Worm (Caenorhabditis elegans): ENCODE data around the gene cyp-13A2.

DNA sequence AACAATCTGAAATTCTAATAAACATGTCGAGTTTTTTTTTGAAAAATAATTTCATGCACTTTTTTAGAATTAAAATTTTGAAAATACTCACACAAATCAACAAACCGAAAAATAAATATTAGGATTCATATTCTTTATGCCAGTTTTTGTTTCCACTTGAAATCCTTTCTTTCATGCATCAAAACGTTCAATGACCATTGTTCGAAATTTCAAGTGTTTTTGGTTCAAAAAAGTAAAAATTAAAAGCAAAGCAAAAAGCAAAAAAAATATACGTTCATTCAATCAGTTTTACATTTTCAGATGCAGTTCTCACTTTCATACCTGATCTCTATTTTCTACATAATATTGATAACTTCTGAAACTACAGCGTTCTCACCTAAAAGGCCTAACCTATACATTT lies 33.7 kb downstream of the cyp-13A2 start, which contains the start of gene ZK1321.1:
- no peak for TF ChIP-seq daf-12 (tag; optimal IDR thresholded peaks at IDR 0.05)
- TF ChIP-seq pqm-1 (tag; optimal IDR thresholded peaks at IDR 0.05): no peak
- TF ChIP-seq unc-39 (tag; optimal IDR thresholded peaks at IDR 0.05): no peak
- TF ChIP-seq egl-27 (tag; optimal IDR thresholded peaks at IDR 0.05): no peak
- TF ChIP-seq unc-62 (GFP tag; optimal IDR thresholded peaks at IDR 0.05): no peak
- no peak for TF ChIP-seq ztf-4 (tag; optimal IDR thresholded peaks at IDR 0.05)
- no peak for TF ChIP-seq snpc-4 (tag; optimal IDR thresholded peaks at IDR 0.05)
- no peak for TF ChIP-seq lin-15B (tag; optimal IDR thresholded peaks at IDR 0.05)
- TF ChIP-seq zag-1 (tag; optimal IDR thresholded peaks at IDR 0.05): no peak
- TF ChIP-seq lsy-12 (tag; optimal IDR thresholded peaks at IDR 0.05): no peak
- no peak for TF ChIP-seq jun-1 (tag; optimal IDR thresholded peaks at IDR 0.05)

Data from whole organism, L3 larva.